Worm (Caenorhabditis elegans): ENCODE data around the gene cwp-3.

- TF ChIP-seq pha-4 (tag; optimal IDR thresholded peaks at IDR 0.05) = no peak
- peak; percentile 37 for TF ChIP-seq unc-62 (GFP tag; optimal IDR thresholded peaks at IDR 0.05)
- TF ChIP-seq elt-3 (tag; optimal IDR thresholded peaks at IDR 0.05) = no peak
- no peak for TF ChIP-seq elt-1 (tag; optimal IDR thresholded peaks at IDR 0.05; ENCODE audit: borderline replicate concordance, insufficient read depth)
- no peak for TF ChIP-seq nhr-76 (tag; optimal IDR thresholded peaks at IDR 0.05)
- TF ChIP-seq lin-13 (tag; optimal IDR thresholded peaks at IDR 0.05) = no peak
- no peak for TF ChIP-seq unc-39 (tag; optimal IDR thresholded peaks at IDR 0.05)
- TF ChIP-seq flh-1 (GFP tag; optimal IDR thresholded peaks at IDR 0.05) = no peak
- TF ChIP-seq lsy-2 (tag; optimal IDR thresholded peaks at IDR 0.05) = no peak
- peak; percentile 12 for TF ChIP-seq sptf-1 (tag; optimal IDR thresholded peaks at IDR 0.05)
- no peak for TF ChIP-seq nhr-237 (tag; optimal IDR thresholded peaks at IDR 0.05)
These were observed 17.9 kb downstream of the cwp-3 start for ce11 chrV:4860525-4860924.
